Worm (Caenorhabditis elegans) whole organism, young adult: ENCODE measurements around the gene C45B11.8.

Experiments used
- B0261.1 ChIP-seq: sonication (generic microtip); optimal IDR thresholded peaks from 2 replicates; lab custom pipeline; 2016; ENCODE audit warnings: mild to moderate bottlenecking, missing genetic modification characterization, moderate library complexity, missing compliant biosample characterization
- B0336.3 ChIP-seq: fragments of 200-800 bp; sonication (Bioruptor generic); IDR thresholded peaks from 2 replicates; pipeline ENCODE4 v1.3.6; 2022; ENCODE audit warnings: missing genetic modification characterization, missing compliant biosample characterization
- C06A6.2 ChIP-seq: fragments of 200-800 bp; sonication (Bioruptor generic); conservative IDR thresholded peaks from 2 replicates; pipeline ENCODE4 v1.3.6; 2022; ENCODE audit warnings: missing genetic modification characterization, missing compliant biosample characterization
- C17E4.6 ChIP-seq: fragments of 200-800 bp; sonication (Bioruptor generic); IDR thresholded peaks from 2 replicates; pipeline ENCODE4 v1.3.6; 2022; ENCODE audit warnings: missing genetic modification reagents, missing genetic modification characterization, missing compliant biosample characterization
- D2030.7 ChIP-seq: fragments of 200-800 bp; sonication (Bioruptor generic); IDR thresholded peaks from 2 replicates; pipeline ENCODE4 v1.3.6; 2022; ENCODE audit warnings: missing genetic modification reagents, missing genetic modification characterization, missing compliant biosample characterization
- F33H1.4 ChIP-seq: fragments of 200-800 bp; sonication (Bioruptor generic); IDR thresholded peaks from 2 replicates; pipeline ENCODE4 v1.3.6; 2022; ENCODE audit warnings: missing genetic modification reagents, missing genetic modification characterization, missing compliant biosample characterization
- F37B4.10 ChIP-seq: fragments of 200-800 bp; sonication (Bioruptor generic); IDR thresholded peaks from 2 replicates; pipeline ENCODE4 v1.3.6; 2022; ENCODE audit warnings: missing genetic modification characterization, missing compliant biosample characterization
- F39B2.1 ChIP-seq: fragments of 200-800 bp; sonication (Bioruptor generic); IDR thresholded peaks from 2 replicates; pipeline ENCODE4 v1.3.6; 2022; ENCODE audit warnings: missing genetic modification reagents, missing genetic modification characterization, missing compliant biosample characterization
- F49E8.2 ChIP-seq: sonication (generic microtip); optimal IDR thresholded peaks from 3 replicates; lab custom pipeline; 2017; ENCODE audit warnings: missing genetic modification characterization, mild to moderate bottlenecking, missing compliant biosample characterization, antibody characterized with exemption, moderate library complexity; ENCODE audit not compliant: insufficient read depth
- F55B11.4 ChIP-seq: sonication (generic microtip); optimal IDR thresholded peaks from 2 replicates; lab custom pipeline; 2016; ENCODE audit warnings: missing compliant biosample characterization, missing genetic modification characterization, borderline replicate concordance; ENCODE audit not compliant: insufficient read depth
- F57C9.4 ChIP-seq: sonication (generic microtip); optimal IDR thresholded peaks from 2 replicates; lab custom pipeline; 2017; ENCODE audit warnings: mild to moderate bottlenecking, missing genetic modification characterization, missing compliant biosample characterization
- K12H6.12 ChIP-seq: fragments of 200-800 bp; sonication (Bioruptor generic); optimal IDR thresholded peaks from 2 replicates; lab custom pipeline; 2018; ENCODE audit warnings: mild to moderate bottlenecking, missing genetic modification characterization, missing compliant biosample characterization
- akir-1 ChIP-seq: fragments of 200-800 bp; sonication (Bioruptor generic); optimal IDR thresholded peaks from 2 replicates; lab custom pipeline; 2018; ENCODE audit warnings: mild to moderate bottlenecking, missing genetic modification characterization, moderate library complexity, missing compliant biosample characterization
- ama-1 ChIP-seq, 3 experiments: fragments of 150-350 bp in 1 of 3; sonication (generic microtip) in 2 of 3; optimal IDR thresholded peaks; 2 replicates each; lab custom pipeline; 2014 to 2018; ENCODE audit warnings: missing biosample characterization in 2 of 3, missing genetic modification characterization in 2 of 3, missing genetic modification reagents in 2 of 3
- atf-7 ChIP-seq: sonication (generic microtip); optimal IDR thresholded peaks from 2 replicates; lab custom pipeline; 2017; ENCODE audit warnings: mild to moderate bottlenecking, missing genetic modification characterization, missing compliant biosample characterization
- athp-1 ChIP-seq: sonication (generic microtip); optimal IDR thresholded peaks from 2 replicates; lab custom pipeline; 2017; ENCODE audit warnings: mild to moderate bottlenecking, missing genetic modification characterization, missing compliant biosample characterization
- cebp-2 ChIP-seq: fragments of 200-800 bp; sonication (Bioruptor generic); IDR thresholded peaks from 2 replicates; pipeline ENCODE4 v1.3.6; 2022; ENCODE audit warnings: missing genetic modification characterization, missing compliant biosample characterization
- ceh-40 ChIP-seq: fragments of 200-800 bp; sonication (Bioruptor generic); IDR thresholded peaks from 2 replicates; pipeline ENCODE4 v1.3.6; 2022; ENCODE audit warnings: missing genetic modification characterization, missing compliant biosample characterization
- dox-1 ChIP-seq: fragments of 200-800 bp; sonication (Bioruptor generic); IDR thresholded peaks from 2 replicates; pipeline ENCODE4 v1.3.6; 2022; ENCODE audit warnings: missing genetic modification reagents, missing genetic modification characterization, missing compliant biosample characterization
- egl-44 ChIP-seq: fragments of 200-800 bp; sonication (Bioruptor generic); IDR thresholded peaks from 2 replicates; pipeline ENCODE4 v1.3.6; 2022; ENCODE audit warnings: missing genetic modification reagents, missing genetic modification characterization, missing compliant biosample characterization
- hlh-12 ChIP-seq: sonication (generic microtip); optimal IDR thresholded peaks from 2 replicates; lab custom pipeline; 2016; ENCODE audit warnings: missing genetic modification characterization, missing compliant biosample characterization
- hmg-1.2 ChIP-seq: fragments of 200-800 bp; sonication (Bioruptor generic); IDR thresholded peaks from 2 replicates; pipeline ENCODE4 v1.3.6; 2022; ENCODE audit warnings: missing genetic modification reagents, missing genetic modification characterization, missing compliant biosample characterization
- hrde-1 ChIP-seq: sonication (generic microtip); optimal IDR thresholded peaks from 2 replicates; lab custom pipeline; 2016; ENCODE audit warnings: missing genetic modification characterization, mild to moderate bottlenecking, missing compliant biosample characterization, moderate library complexity, missing genotype, missing genetic modification reagents, borderline replicate concordance
- let-526 ChIP-seq: fragments of 200-800 bp; sonication (Bioruptor generic); IDR thresholded peaks from 2 replicates; pipeline ENCODE4 v1.3.6; 2022; ENCODE audit warnings: missing genetic modification reagents, missing genetic modification characterization, missing compliant biosample characterization
- lin-35 ChIP-seq, 3 experiments: fragments of 150-350 bp in 2 of 3; sonication (generic microtip) in 1 of 3; optimal IDR thresholded peaks; 2 replicates each; lab custom pipeline; 2014 to 2018; ENCODE audit warnings: missing biosample characterization in 3 of 3, missing genetic modification characterization in 3 of 3, missing genetic modification reagents in 3 of 3
- lin-40 ChIP-seq: sonication (generic microtip); optimal IDR thresholded peaks from 2 replicates; lab custom pipeline; 2016; ENCODE audit warnings: missing genetic modification characterization, mild to moderate bottlenecking, missing compliant biosample characterization, missing genotype, missing genetic modification reagents
- lir-1 ChIP-seq: fragments of 200-800 bp; sonication (Bioruptor generic); conservative IDR thresholded peaks from 2 replicates; pipeline ENCODE4 v1.3.6; 2022; ENCODE audit warnings: missing genetic modification reagents, missing genetic modification characterization, missing compliant biosample characterization
- lsl-1 ChIP-seq: fragments of 200-800 bp; sonication (Bioruptor generic); optimal IDR thresholded peaks from 2 replicates; lab custom pipeline; 2018; ENCODE audit warnings: mild to moderate bottlenecking, missing genetic modification characterization, moderate library complexity, missing compliant biosample characterization
- madf-3 ChIP-seq: fragments of 200-800 bp; sonication (Bioruptor generic); IDR thresholded peaks from 2 replicates; pipeline ENCODE4 v1.3.6; 2022; ENCODE audit warnings: missing genetic modification reagents, missing genetic modification characterization, missing compliant biosample characterization
- mes-4 ChIP-seq: sonication (generic microtip); optimal IDR thresholded peaks from 2 replicates; lab custom pipeline; 2016; ENCODE audit warnings: missing genotype, missing genetic modification characterization, missing compliant biosample characterization
- nfya-1 ChIP-seq: sonication (generic microtip); optimal IDR thresholded peaks from 2 replicates; lab custom pipeline; 2017; ENCODE audit warnings: antibody characterized with exemption, missing compliant biosample characterization, missing genetic modification characterization, borderline replicate concordance; ENCODE audit not compliant: insufficient read depth
- nfyb-1 ChIP-seq: fragments of 200-800 bp; sonication (Bioruptor generic); IDR thresholded peaks from 2 replicates; pipeline ENCODE4 v1.3.6; 2022; ENCODE audit warnings: missing genetic modification reagents, missing genetic modification characterization, missing compliant biosample characterization
- nhr-179 ChIP-seq: sonication (generic microtip); optimal IDR thresholded peaks from 2 replicates; lab custom pipeline; 2016; ENCODE audit warnings: mild to moderate bottlenecking, missing genetic modification characterization, missing compliant biosample characterization
- nhr-80 ChIP-seq: sonication (generic microtip); optimal IDR thresholded peaks from 2 replicates; lab custom pipeline; 2016; ENCODE audit warnings: missing genetic modification characterization, missing compliant biosample characterization
- nhr-90 ChIP-seq: sonication (generic microtip); optimal IDR thresholded peaks from 2 replicates; lab custom pipeline; 2016; ENCODE audit warnings: missing genotype, mild to moderate bottlenecking, missing genetic modification characterization, missing compliant biosample characterization
- pha-4 ChIP-seq: fragments of 150-350 bp; sonication (generic microtip); optimal IDR thresholded peaks from 2 replicates; lab custom pipeline; 2014; ENCODE audit warnings: missing biosample characterization, missing genetic modification reagents, missing genetic modification characterization
- rec-8 ChIP-seq, 2 experiments: sonication (generic microtip); optimal IDR thresholded peaks; 2 replicates each; lab custom pipeline; 2016; ENCODE audit warnings: mild to moderate bottlenecking in 2 of 2, missing genetic modification characterization in 2 of 2, missing genetic modification reagents in 2 of 2, missing genotype in 2 of 2, missing biosample characterization in 1 of 2, missing compliant biosample characterization in 1 of 2, moderate library complexity in 1 of 2
- rpc-1 ChIP-seq, 2 experiments: fragments of 150-350 bp in 1 of 2; sonication (generic microtip) in 1 of 2; optimal IDR thresholded peaks; 2 replicates each; lab custom pipeline; 2014 to 2018; ENCODE audit warnings: missing biosample characterization in 1 of 2, missing genetic modification characterization in 1 of 2, missing genetic modification reagents in 1 of 2, missing genotype in 1 of 2
- snpc-1.1 ChIP-seq: sonication (generic microtip); optimal IDR thresholded peaks from 2 replicates; lab custom pipeline; 2017; ENCODE audit warnings: missing genetic modification characterization, mild to moderate bottlenecking, missing compliant biosample characterization, antibody characterized with exemption, moderate library complexity, missing genotype, missing genetic modification reagents; ENCODE audit not compliant: insufficient read depth
- snpc-3.4 ChIP-seq: sonication (generic microtip); optimal IDR thresholded peaks from 2 replicates; lab custom pipeline; 2017; ENCODE audit warnings: missing genetic modification characterization, mild to moderate bottlenecking, missing compliant biosample characterization, antibody characterized with exemption, moderate library complexity, missing genotype, missing genetic modification reagents
- unc-130 ChIP-seq: sonication (generic microtip); optimal IDR thresholded peaks from 2 replicates; lab custom pipeline; 2016; ENCODE audit warnings: missing genetic modification reagents, missing genetic modification characterization, missing compliant biosample characterization
- xnd-1 ChIP-seq: sonication (generic microtip); optimal IDR thresholded peaks from 2 replicates; lab custom pipeline; 2016; ENCODE audit warnings: missing genotype, missing genetic modification reagents, missing genetic modification characterization, missing compliant biosample characterization
- zim-3 ChIP-seq: sonication (generic microtip); optimal IDR thresholded peaks from 2 replicates; lab custom pipeline; 2017; ENCODE audit warnings: mild to moderate bottlenecking, missing genetic modification characterization, moderate library complexity, missing compliant biosample characterization
- ztf-22 ChIP-seq: fragments of 200-800 bp; sonication (Bioruptor generic); optimal IDR thresholded peaks from 2 replicates; lab custom pipeline; 2018; ENCODE audit warnings: mild to moderate bottlenecking, missing genetic modification characterization, moderate library complexity, missing compliant biosample characterization
- ztf-25 ChIP-seq: fragments of 200-800 bp; sonication (Bioruptor generic); IDR thresholded peaks from 2 replicates; pipeline ENCODE4 v1.3.6; 2022; ENCODE audit warnings: missing genetic modification reagents, missing genetic modification characterization, missing compliant biosample characterization
- ztf-26 ChIP-seq: sonication (generic microtip); optimal IDR thresholded peaks from 2 replicates; lab custom pipeline; 2017; ENCODE audit warnings: missing genetic modification characterization, missing compliant biosample characterization

The C45B11.8 gene

DNA sequence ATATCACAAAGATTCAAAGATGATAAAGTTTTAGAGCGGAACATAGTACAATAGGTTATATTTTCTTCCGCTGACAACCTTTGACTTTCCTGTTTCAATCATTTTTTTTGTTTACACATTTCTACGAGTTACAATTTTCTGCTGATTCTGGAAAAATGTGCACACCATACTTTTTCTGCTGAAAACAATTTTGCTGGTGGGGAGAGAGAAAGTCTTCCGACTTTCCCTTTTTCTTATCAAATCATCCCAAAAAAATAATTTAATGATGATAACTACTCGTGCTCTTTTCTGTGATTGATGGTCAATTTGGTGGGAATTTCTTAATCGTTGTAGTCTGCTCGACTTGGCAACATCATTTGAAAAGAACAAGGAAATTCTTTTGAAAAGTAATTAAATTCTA, 32.9 kb upstream of the C45B11.8 start (continued):
- TF ChIP-seq let-526 (GFP tag; lab: Robert Waterston, UW) (no peak), hmg-1.2 (GFP tag; lab: Robert Waterston, UW) (no peak), F33H1.4 (GFP tag; lab: Robert Waterston, UW) (no peak), F57C9.4 (tag; lab: Kevin White, UChicago) (no peak), nfyb-1 (GFP tag; lab: Robert Waterston, UW) (no peak), egl-44 (GFP tag; lab: Robert Waterston, UW) (no peak)
- TF ChIP-seq, all 124 proteins: peak for 3

DNA sequence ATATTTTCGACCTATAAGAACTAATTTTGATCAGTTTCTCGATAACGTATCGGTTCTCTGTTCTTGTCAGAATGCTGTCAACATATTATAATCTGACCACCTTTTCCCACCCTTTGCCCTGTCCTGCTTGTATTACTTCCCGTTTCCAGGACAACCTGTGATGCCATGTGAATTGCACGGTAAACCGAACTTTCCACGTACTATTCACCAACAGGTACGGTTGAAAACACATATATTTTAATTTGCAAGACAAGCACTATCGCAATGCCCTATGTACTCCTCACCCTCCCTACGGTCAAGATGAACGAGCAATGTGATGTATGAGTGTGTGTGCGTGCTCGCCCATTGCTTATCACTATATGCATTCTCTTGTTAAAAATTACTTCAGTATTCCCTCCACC, 31.4 kb upstream of the C45B11.8 start:
- TF ChIP-seq F57C9.4 (tag; lab: Kevin White, UChicago) (no peak), F49E8.2 (no peak), ztf-26 (tag; lab: Kevin White, UChicago) (no peak), lir-1 (GFP tag; lab: Robert Waterston, UW) (no peak), mes-4 (tag; lab: Kevin White, UChicago) (no peak), hlh-12 (tag; lab: Kevin White, UChicago) (no peak), rpc-1 (optimal IDR thresholded peaks at IDR 0.05; lab: Kevin White, UChicago) (no peak), rpc-1 (tag; optimal IDR thresholded peaks at IDR 0.05; lab: Kevin White, UChicago) (no peak), D2030.7 (GFP tag; lab: Robert Waterston, UW) (no peak), nhr-90 (tag; lab: Kevin White, UChicago) (peak; percentile 62), dox-1 (GFP tag; lab: Robert Waterston, UW) (peak; percentile 60), rec-8 (tag; optimal IDR thresholded peaks at IDR 0.05; lab: Kevin White, UChicago) (no peak), xnd-1 (tag; lab: Kevin White, UChicago) (no peak), lsl-1 (GFP tag; lab: Kevin White, UChicago) (no peak), F37B4.10 (GFP tag; lab: Robert Waterston, UW) (no peak), unc-130 (GFP tag; lab: Kevin White, UChicago) (no peak), F39B2.1 (no peak), ztf-22 (GFP tag; lab: Kevin White, UChicago) (peak; percentile 89), B0261.1 (tag; lab: Kevin White, UChicago) (no peak), snpc-3.4 (no peak), lin-40 (tag; lab: Kevin White, UChicago) (peak; percentile 4), B0336.3 (GFP tag; lab: Robert Waterston, UW) (no peak), lin-35 (GFP tag; optimal IDR thresholded peaks at IDR 0.05; lab: Kevin White, UChicago) (no peak), nfya-1 (tag; lab: Kevin White, UChicago) (no peak), nhr-80 (peak; percentile 99), ama-1 (optimal IDR thresholded peaks at IDR 0.05; lab: Kevin White, UChicago) (no peak), ama-1 (GFP tag; optimal IDR thresholded peaks at IDR 0.05; lab: Kevin White, UChicago) (no peak), nhr-179 (tag; lab: Kevin White, UChicago) (no peak), F33H1.4 (GFP tag; lab: Robert Waterston, UW) (no peak), C06A6.2 (GFP tag; lab: Robert Waterston, UW) (no peak), C17E4.6 (GFP tag; lab: Robert Waterston, UW) (no peak), akir-1 (no peak), madf-3 (GFP tag; lab: Robert Waterston, UW) (no peak), K12H6.12 (tag; lab: Kevin White, UChicago) (no peak), athp-1 (tag; lab: Kevin White, UChicago) (no peak), hrde-1 (tag; lab: Kevin White, UChicago) (no peak), ceh-40 (GFP tag; lab: Robert Waterston, UW) (no peak), snpc-1.1 (tag; lab: Kevin White, UChicago) (no peak), F55B11.4 (tag; lab: Kevin White, UChicago) (no peak), zim-3 (tag; lab: Kevin White, UChicago) (no peak), ztf-25 (GFP tag; lab: Robert Waterston, UW) (no peak), atf-7 (peak; percentile 69), pha-4 (no peak), cebp-2 (no peak)
